Worm (Caenorhabditis elegans): ENCODE results near the gene E02H4.2.

- TF ChIP-seq nhr-77 (tag; optimal IDR thresholded peaks at IDR 0.05) (no peak), aly-2 (tag; optimal IDR thresholded peaks at IDR 0.05) (no peak), mdl-1 (tag; optimal IDR thresholded peaks at IDR 0.05) (no peak), unc-62 (GFP tag; optimal IDR thresholded peaks at IDR 0.05) (no peak), ZK546.5 (tag; optimal IDR thresholded peaks at IDR 0.05) (no peak), nhr-11 (tag; optimal IDR thresholded peaks at IDR 0.05) (no peak)
Measured at ce11 chrX:14238291-14238758, 43.1 kb downstream of the E02H4.2 start, which contains the start of gene K04C1.2.
